Fruit fly (Drosophila melanogaster) whole organism, embryonic: ENCODE results near the gene CG9150.

Source experiments
- ATbp ChIP-seq: fragments of 200-800 bp; sonication (Bioruptor generic); optimal IDR thresholded peaks from 2 replicates; lab custom pipeline; 2017; ENCODE audit warnings: missing biosample characterization, mild to moderate bottlenecking, missing genetic modification characterization, missing genetic modification reagents
- Bteb2 ChIP-seq: fragments of 200-800 bp; sonication (Bioruptor generic); optimal IDR thresholded peaks from 2 replicates; lab custom pipeline; 2016; ENCODE audit warnings: missing biosample characterization, missing genetic modification characterization
- CG1024 ChIP-seq: fragments of 200-800 bp; sonication (Bioruptor generic); IDR thresholded peaks from 2 replicates; pipeline ENCODE4 v1.3.6; 2022; ENCODE audit warnings: missing biosample characterization, missing genetic modification characterization
- CG10462 ChIP-seq: fragments of 200-800 bp; sonication (Bioruptor generic); optimal IDR thresholded peaks from 2 replicates; lab custom pipeline; 2016; ENCODE audit warnings: missing biosample characterization, missing genetic modification characterization
- CG10654 ChIP-seq: fragments of 200-800 bp; sonication (Bioruptor generic); optimal IDR thresholded peaks from 2 replicates; lab custom pipeline; 2016; ENCODE audit warnings: missing biosample characterization, missing genetic modification characterization
- CG11696 ChIP-seq: fragments of 200-800 bp; sonication (Bioruptor generic); IDR thresholded peaks from 2 replicates; pipeline ENCODE4 v1.3.6; 2022; ENCODE audit warnings: missing biosample characterization, missing genetic modification characterization
- CG11723 ChIP-seq: fragments of 200-800 bp; sonication (Bioruptor generic); optimal IDR thresholded peaks from 2 replicates; lab custom pipeline; 2017; ENCODE audit warnings: missing biosample characterization, mild to moderate bottlenecking, missing genetic modification characterization
- CG14014 ChIP-seq: fragments of 200-800 bp; sonication (Bioruptor generic); IDR thresholded peaks from 2 replicates; pipeline ENCODE4 v1.3.6; 2022; ENCODE audit warnings: missing biosample characterization, missing genetic modification characterization
- CG15514 ChIP-seq: fragments of 200-800 bp; sonication (Bioruptor generic); optimal IDR thresholded peaks from 3 replicates; lab custom pipeline; 2017; ENCODE audit warnings: missing biosample characterization, missing genetic modification characterization, mild to moderate bottlenecking, moderate library complexity, missing genetic modification reagents
- CG30020 ChIP-seq: fragments of 200-800 bp; optimal IDR thresholded peaks from 2 replicates; lab custom pipeline; 2019; ENCODE audit warnings: missing biosample characterization, mild to moderate bottlenecking, missing genetic modification characterization, moderate library complexity
- CG4360 ChIP-seq: fragments of 200-800 bp; sonication (Bioruptor generic); IDR thresholded peaks from 2 replicates; pipeline ENCODE4 v1.3.6; 2022; ENCODE audit warnings: missing biosample characterization, missing genetic modification characterization
- CG4404 ChIP-seq: fragments of 200-800 bp; sonication (Bioruptor generic); IDR thresholded peaks from 2 replicates; pipeline ENCODE4 v1.3.6; 2022; ENCODE audit warnings: missing biosample characterization, missing genetic modification characterization
- CG5180 ChIP-seq: fragments of 200-800 bp; sonication (Bioruptor generic); optimal IDR thresholded peaks from 3 replicates; lab custom pipeline; 2017; ENCODE audit warnings: missing biosample characterization, missing genetic modification characterization, mild to moderate bottlenecking, moderate library complexity, missing genetic modification reagents
- CG8281 ChIP-seq: fragments of 200-800 bp; sonication (Bioruptor generic); optimal IDR thresholded peaks from 2 replicates; lab custom pipeline; 2018; ENCODE audit warnings: missing biosample characterization, mild to moderate bottlenecking, missing genetic modification characterization, moderate library complexity
- CG9817 ChIP-seq: fragments of 200-800 bp; sonication (Bioruptor generic); optimal IDR thresholded peaks from 2 replicates; lab custom pipeline; 2018; ENCODE audit warnings: missing biosample characterization, mild to moderate bottlenecking, missing genetic modification characterization, moderate library complexity
- Chrac-16 ChIP-seq: fragments of 200-800 bp; sonication (Bioruptor generic); optimal IDR thresholded peaks from 3 replicates; lab custom pipeline; 2016; ENCODE audit warnings: missing biosample characterization, missing genetic modification characterization
- D ChIP-seq, 2 experiments: fragments of 200-800 bp in 1 of 2; fragments of >200 bp in 1 of 2; sonication (Bioruptor generic) in 1 of 2; optimal IDR thresholded peaks; 2 replicates in 1 of 2; 3 replicates in 1 of 2; lab custom pipeline; 2017; ENCODE audit warnings: mild to moderate bottlenecking in 1 of 2, missing biosample characterization in 1 of 2, missing genetic modification characterization in 1 of 2, missing genetic modification reagents in 1 of 2
- D19A ChIP-seq: fragments of 200-800 bp; optimal IDR thresholded peaks from 3 replicates; lab custom pipeline; 2019; ENCODE audit warnings: missing biosample characterization, mild to moderate bottlenecking, missing genetic modification characterization, moderate library complexity
- E2f2 ChIP-seq: fragments of 200-800 bp; sonication (Bioruptor generic); IDR thresholded peaks from 2 replicates; pipeline ENCODE4 v1.3.6; 2022; ENCODE audit warnings: missing biosample characterization, missing genetic modification characterization
- Hr3 ChIP-seq: fragments of 200-800 bp; sonication (Bioruptor generic); optimal IDR thresholded peaks from 3 replicates; lab custom pipeline; 2016; ENCODE audit warnings: missing biosample characterization, missing genetic modification characterization
- NFAT ChIP-seq: fragments of 200-800 bp; sonication (Bioruptor generic); IDR thresholded peaks from 2 replicates; pipeline ENCODE4 v1.3.6; 2022; ENCODE audit warnings: missing biosample characterization, missing genetic modification characterization
- Nf-YA ChIP-seq: fragments of 200-800 bp; sonication (Bioruptor generic); IDR thresholded peaks from 2 replicates; pipeline ENCODE4 v1.3.6; 2022; ENCODE audit warnings: missing biosample characterization, missing genetic modification characterization
- Rfx ChIP-seq: fragments of 200-800 bp; sonication (Bioruptor generic); IDR thresholded peaks from 2 replicates; pipeline ENCODE4 v1.3.6; 2022; ENCODE audit warnings: missing biosample characterization, missing genetic modification characterization
- bigmax ChIP-seq: fragments of 200-800 bp; sonication (Bioruptor generic); optimal IDR thresholded peaks from 2 replicates; lab custom pipeline; 2018; ENCODE audit warnings: missing biosample characterization, mild to moderate bottlenecking, missing genetic modification characterization
- cato ChIP-seq: fragments of 200-800 bp; sonication (Bioruptor generic); optimal IDR thresholded peaks from 2 replicates; lab custom pipeline; 2016; ENCODE audit warnings: missing biosample characterization, missing genetic modification characterization, borderline replicate concordance
- chif ChIP-seq, 2 experiments: fragments of 200-800 bp; sonication (Bioruptor generic); optimal IDR thresholded peaks; 3 replicates each; lab custom pipeline; 2016; ENCODE audit warnings: missing biosample characterization in 2 of 2, missing genetic modification characterization in 2 of 2
- chm ChIP-seq: fragments of 200-800 bp; sonication (Bioruptor generic); IDR thresholded peaks from 2 replicates; pipeline ENCODE4 v1.3.6; 2022; ENCODE audit warnings: missing biosample characterization, missing genetic modification characterization
- chn ChIP-seq: fragments of 200-800 bp; sonication (Bioruptor generic); optimal IDR thresholded peaks from 2 replicates; lab custom pipeline; 2016; ENCODE audit warnings: missing biosample characterization, missing genetic modification characterization
- exex ChIP-seq: fragments of 200-800 bp; sonication (Bioruptor generic); optimal IDR thresholded peaks from 4 replicates; lab custom pipeline; 2018; ENCODE audit warnings: missing biosample characterization, mild to moderate bottlenecking, missing genetic modification characterization, moderate library complexity
- fu2 ChIP-seq: fragments of 200-800 bp; sonication (Bioruptor generic); optimal IDR thresholded peaks from 2 replicates; lab custom pipeline; 2016; ENCODE audit warnings: missing biosample characterization, missing genetic modification characterization
- gcm ChIP-seq: fragments of 200-800 bp; sonication (Bioruptor generic); optimal IDR thresholded peaks from 2 replicates; lab custom pipeline; 2019; ENCODE audit warnings: missing biosample characterization, mild to moderate bottlenecking, missing genetic modification characterization, moderate library complexity
- hkb ChIP-seq, 2 experiments: fragments of 200-800 bp in 1 of 2; fragments of >200 bp in 1 of 2; sonication (Bioruptor generic) in 1 of 2; IDR thresholded peaks in 1 of 2; optimal IDR thresholded peaks in 1 of 2; 2 replicates each; pipeline versions ENCODE4 v1.3.6 to Lab custom; 2017 to 2022; ENCODE audit warnings: missing biosample characterization in 1 of 2, missing genetic modification characterization in 1 of 2
- ken ChIP-seq: fragments of 200-800 bp; sonication (Bioruptor generic); IDR thresholded peaks from 3 replicates; pipeline ENCODE4 v1.3.6; 2022; ENCODE audit warnings: missing biosample characterization, missing genetic modification characterization
- knrl ChIP-seq: fragments of 200-800 bp; sonication (Bioruptor generic); IDR thresholded peaks from 3 replicates; pipeline ENCODE4 v1.3.6; 2022; ENCODE audit warnings: missing biosample characterization, missing genetic modification characterization; ENCODE audit not compliant: partially characterized antibody
- phol ChIP-seq: fragments of 200-800 bp; sonication (Bioruptor generic); optimal IDR thresholded peaks from 3 replicates; lab custom pipeline; 2018; ENCODE audit warnings: missing biosample characterization, mild to moderate bottlenecking, missing genetic modification characterization, moderate library complexity
- prd ChIP-seq, 3 experiments: fragments of >200 bp in 2 of 3; fragments of 200-800 bp in 1 of 3; sonication (Bioruptor generic) in 1 of 3; optimal IDR thresholded peaks in 2 of 3; IDR thresholded peaks in 1 of 3; 2 replicates in 2 of 3; 3 replicates in 1 of 3; pipeline versions ENCODE4 v1.3.6 to Lab custom; 2017 to 2022; ENCODE audit warnings: missing biosample characterization in 1 of 3, missing genetic modification characterization in 1 of 3
- row ChIP-seq: fragments of 200-800 bp; sonication (Bioruptor generic); IDR thresholded peaks from 3 replicates; pipeline ENCODE4 v1.3.6; 2022; ENCODE audit warnings: missing biosample characterization, missing genetic modification characterization
- schlank ChIP-seq: fragments of 200-800 bp; sonication (Bioruptor generic); optimal IDR thresholded peaks from 2 replicates; lab custom pipeline; 2018; ENCODE audit warnings: missing biosample characterization, mild to moderate bottlenecking, missing genetic modification characterization
- sisA ChIP-seq: fragments of 200-800 bp; sonication (Bioruptor generic); IDR thresholded peaks from 2 replicates; pipeline ENCODE4 v1.3.6; 2022; ENCODE audit warnings: missing biosample characterization, missing genetic modification characterization
- zen ChIP-seq: fragments of 200-800 bp; sonication (Bioruptor generic); optimal IDR thresholded peaks from 3 replicates; lab custom pipeline; 2018; ENCODE audit warnings: missing biosample characterization, mild to moderate bottlenecking, missing genetic modification characterization, moderate library complexity

The CG9150 gene

dm6 chr2L:6028712-6029111, 39.7 kb downstream of the CG9150 start (continued):
- TF ChIP-seq CG10654 (no peak), chif (GFP tag; optimal IDR thresholded peaks at IDR 0.05; lab: Kevin White, UChicago) (peak in 1 of 2 experiments; percentile 4), CG9817 (no peak), phol (no peak), hkb (optimal IDR thresholded peaks at IDR 0.05; lab: Kevin White, UChicago) (no peak), hkb (GFP tag; IDR thresholded peaks at IDR 0.05; lab: Robert Waterston, UW) (peak; percentile 61; the same call in 1 of the 2 replicates), ken (GFP tag; lab: Robert Waterston, UW) (peak; percentile 53; the same call in 1 of the 3 replicates), D19A (no peak), knrl (GFP tag; lab: Robert Waterston, UW) (no peak), exex (tag; lab: Kevin White, UChicago) (no peak), CG1024 (GFP tag; lab: Robert Waterston, UW) (no peak), fu2 (GFP tag; lab: Kevin White, UChicago) (no peak), gcm (GFP tag; lab: Kevin White, UChicago) (no peak), cato (no peak), Hr3 (GFP tag; lab: Kevin White, UChicago) (no peak), NFAT (no peak), chn (GFP tag; lab: Kevin White, UChicago) (no peak), D (optimal IDR thresholded peaks at IDR 0.05; lab: Kevin White, UChicago) (no peak), D (GFP tag; optimal IDR thresholded peaks at IDR 0.05; lab: Kevin White, UChicago) (no peak), CG30020 (tag; lab: Kevin White, UChicago) (no peak), bigmax (GFP tag; lab: Kevin White, UChicago) (no peak), Bteb2 (no peak), ATbp (GFP tag; lab: Kevin White, UChicago) (peak; percentile 33), chm (GFP tag; lab: Robert Waterston, UW) (0 out of 2 replicates have a peak, but pooled peaks have one; percentile 37), Nf-YA (GFP tag; lab: Robert Waterston, UW) (0 out of 2 replicates have a peak, but pooled peaks have one; percentile 10), schlank (tag; lab: Kevin White, UChicago) (no peak), Chrac-16 (GFP tag; lab: Kevin White, UChicago) (no peak), CG11723 (no peak), prd (optimal IDR thresholded peaks at IDR 0.05; lab: Kevin White, UChicago) (no peak), prd (GFP tag; IDR thresholded peaks at IDR 0.05; lab: Robert Waterston, UW) (peak; percentile 33; the same call in 1 of the 3 replicates), CG8281 (tag; lab: Kevin White, UChicago) (no peak), CG4404 (GFP tag; lab: Robert Waterston, UW) (0 out of 2 replicates have a peak, but pooled peaks have one; percentile 10), CG10462 (GFP tag; lab: Kevin White, UChicago) (no peak), sisA (GFP tag; lab: Robert Waterston, UW) (peak; percentile 49), CG11696 (GFP tag; lab: Robert Waterston, UW) (0 out of 2 replicates have a peak, but pooled peaks have one; percentile 34), zen (tag; lab: Kevin White, UChicago) (no peak), CG15514 (no peak), row (GFP tag; lab: Robert Waterston, UW) (peak; percentile 61), CG14014 (0 out of 2 replicates have a peak, but pooled peaks have one; percentile 44), CG5180 (GFP tag; lab: Kevin White, UChicago) (no peak), E2f2 (GFP tag; lab: Robert Waterston, UW) (0 out of 2 replicates have a peak, but pooled peaks have one; percentile 11), CG4360 (GFP tag; lab: Robert Waterston, UW) (no peak), Rfx (GFP tag; lab: Robert Waterston, UW) (no peak)
- TF ChIP-seq, all 482 proteins: peak for 52
